Worm (Caenorhabditis elegans) whole organism, early embryonic: ENCODE results near the gene Y51H7C.41.

Experiments used
- flt-1 ChIP-seq: fragments of 200-800 bp; sonication (Bioruptor generic); IDR thresholded peaks from 2 replicates; pipeline ENCODE4 v1.3.6; 2022; ENCODE audit warnings: missing genetic modification characterization, missing compliant biosample characterization
- hmg-4 ChIP-seq: fragments of 200-800 bp; sonication (Bioruptor generic); optimal IDR thresholded peaks from 2 replicates; lab custom pipeline; 2018; ENCODE audit warnings: mild to moderate bottlenecking, missing genetic modification characterization, missing compliant biosample characterization
- pes-1 ChIP-seq: fragments of 200-800 bp; sonication (Bioruptor generic); IDR thresholded peaks from 2 replicates; pipeline ENCODE4 v1.3.6; 2022; ENCODE audit warnings: missing genetic modification reagents, missing genetic modification characterization, missing compliant biosample characterization
- scrt-1 ChIP-seq: fragments of 200-800 bp; sonication (Bioruptor generic); IDR thresholded peaks from 2 replicates; pipeline ENCODE4 v1.3.6; 2022; ENCODE audit warnings: missing genetic modification characterization, missing compliant biosample characterization
- sea-1 ChIP-seq: fragments of 200-800 bp; sonication (Bioruptor generic); conservative IDR thresholded peaks from 2 replicates; pipeline ENCODE4 v1.3.6; 2022; ENCODE audit warnings: missing genetic modification characterization, missing compliant biosample characterization
- tra-4 ChIP-seq: sonication (generic microtip); optimal IDR thresholded peaks from 2 replicates; lab custom pipeline; 2017; ENCODE audit warnings: missing genetic modification characterization, missing compliant biosample characterization

DNA sequence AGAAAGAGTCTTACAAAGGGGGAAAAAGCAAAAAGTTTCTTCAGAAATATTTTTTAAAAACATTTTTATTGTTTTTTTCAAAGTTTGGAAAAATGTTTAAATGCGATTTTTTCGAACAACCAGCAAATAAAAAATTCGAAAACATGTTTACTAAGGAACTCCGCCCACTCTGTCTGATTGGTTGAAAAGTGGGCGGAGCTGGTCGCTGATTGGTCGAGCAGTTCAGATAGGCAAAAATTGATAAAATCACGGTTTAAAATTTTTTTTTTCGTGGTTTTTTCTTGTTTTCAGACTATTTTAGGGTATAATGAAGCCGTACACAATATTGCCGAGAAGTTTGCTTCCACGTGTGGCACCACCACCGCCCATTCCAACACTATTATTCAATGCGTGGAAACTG, 31.0 kb upstream of the Y51H7C.41 start:
- TF ChIP-seq flt-1 (no peak), tra-4 (tag; lab: Kevin White, UChicago) (no peak), pes-1 (GFP tag; lab: Robert Waterston, UW) (no peak), sea-1 (GFP tag; lab: Robert Waterston, UW) (no peak), hmg-4 (no peak), scrt-1 (no peak)
